Fruit fly (Drosophila melanogaster) whole organism, larva: ENCODE measurements around the gene Usp7.

Source experiments
- noc ChIP-seq: fragments of 200-800 bp; sonication (Bioruptor generic); optimal IDR thresholded peaks from 3 replicates; lab custom pipeline; 2019; ENCODE audit warnings: missing biosample characterization, mild to moderate bottlenecking, missing genetic modification characterization, moderate library complexity

Usp7 gene

DNA sequence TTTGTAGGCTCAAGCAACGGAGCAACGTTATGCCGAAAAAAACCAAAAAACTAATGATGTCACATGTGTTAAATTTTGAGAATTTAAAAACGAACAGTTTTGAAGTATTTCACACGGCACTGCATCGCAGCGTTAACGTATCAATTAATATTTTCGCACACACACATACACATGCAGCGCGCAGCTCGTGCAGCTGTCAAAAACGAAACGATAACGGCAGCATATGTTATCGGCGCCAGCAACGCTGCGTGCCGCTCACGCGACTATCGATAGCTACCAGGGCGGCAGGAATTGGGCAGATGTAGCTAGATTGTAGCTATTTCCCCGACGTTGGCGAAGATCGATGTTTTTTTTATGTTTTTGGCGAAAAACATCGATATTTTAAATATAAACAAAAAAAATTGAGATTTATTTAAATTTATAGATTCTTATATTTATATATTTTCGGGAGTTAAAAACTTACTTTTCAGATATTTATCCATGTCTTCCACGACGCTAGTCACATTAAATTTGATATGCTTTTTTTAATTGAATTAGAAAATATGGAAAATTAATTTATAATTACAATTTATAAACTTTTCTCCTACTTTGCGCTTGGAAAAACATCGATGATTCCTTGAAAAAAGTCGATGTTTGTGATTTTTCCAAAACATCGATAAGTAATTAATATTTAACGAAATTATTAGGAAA lies at the start of gene Usp7:
Usp7 (minus strand) TSS at position 208 of the 690 bp plus-strand sequence.
- no peak for TF ChIP-seq noc (tag; lab: Kevin White, UChicago)

DNA sequence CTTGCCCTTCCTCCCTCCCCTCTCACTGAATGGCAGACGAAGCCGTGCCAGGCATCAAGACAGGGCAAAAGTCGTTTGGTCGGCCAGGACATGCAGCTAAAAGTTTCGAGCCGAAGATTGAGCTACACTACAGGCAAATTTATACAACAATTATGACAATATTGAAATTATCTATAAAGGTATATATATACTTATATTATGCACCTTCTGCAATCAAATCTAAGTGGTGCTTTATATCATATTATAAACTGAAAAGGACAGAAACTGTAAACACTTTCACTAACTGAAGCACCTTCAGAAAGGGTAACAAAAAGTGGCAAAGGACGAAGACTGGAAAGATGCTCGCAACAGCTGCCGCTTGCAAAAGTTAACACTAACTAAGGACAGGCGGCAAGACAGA lies 47.4 kb upstream of the Usp7 start:
- TF ChIP-seq noc (tag; lab: Kevin White, UChicago), result no peak

dm6 chrX:12075569-12075968 lies 46.7 kb upstream of the Usp7 start:
- TF ChIP-seq noc (tag; lab: Kevin White, UChicago), result no peak

DNA sequence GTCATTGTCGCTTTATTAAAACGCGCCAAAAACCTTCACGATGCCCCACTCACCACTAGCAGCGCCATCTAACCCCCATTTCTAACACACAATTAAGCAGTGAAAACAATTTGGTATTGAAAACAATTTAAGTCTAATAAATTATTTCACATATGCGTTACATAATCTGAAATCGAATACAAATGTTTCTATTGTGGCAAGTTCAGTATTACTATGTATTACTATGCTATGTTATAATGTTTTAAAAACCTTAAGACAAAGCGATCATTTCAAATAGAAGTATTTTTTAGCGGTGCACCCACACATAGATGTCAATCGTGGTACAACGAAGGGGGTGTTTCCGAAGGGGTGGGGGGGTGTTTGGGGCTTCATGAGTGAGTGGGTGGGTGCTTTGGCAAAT lies 44.8 kb upstream of the Usp7 start:
- no peak for TF ChIP-seq noc (tag; lab: Kevin White, UChicago)

- TF ChIP-seq noc (tag; lab: Kevin White, UChicago), result no peak
These were observed 43.9 kb upstream of the Usp7 start, which contains the start of gene moon for dm6 chrX:12072718-12073117. moon (minus strand) TSS chrX:12072818.

DNA sequence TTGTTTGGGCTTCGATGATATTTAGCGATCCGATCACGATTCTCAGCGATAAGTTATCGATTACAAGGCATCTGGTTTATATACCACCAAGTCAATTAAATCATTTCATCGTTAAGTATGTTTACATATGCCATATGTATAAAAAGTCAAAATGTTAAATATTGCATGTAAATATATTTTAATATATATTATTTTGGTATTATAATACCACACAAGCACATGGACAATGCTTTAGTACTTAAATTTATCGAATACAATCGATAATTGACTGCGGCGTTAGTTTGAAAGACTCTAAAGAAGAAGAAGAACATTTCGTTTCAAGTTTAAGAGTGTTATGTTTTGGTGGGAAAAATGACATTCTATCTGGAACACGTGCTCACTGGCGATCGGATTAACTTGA lies 41.3 kb upstream of the Usp7 start, which contains the start of gene CG34323:
CG34323 (plus strand) TSS at position 301 of the 400 bp plus-strand sequence.
- TF ChIP-seq noc (tag; lab: Kevin White, UChicago), result no peak

- TF ChIP-seq noc (tag; lab: Kevin White, UChicago), result no peak
These were observed 30.7 kb upstream of the Usp7 start, which contains the start of gene Muc11A for dm6 chrX:12059495-12059894. Muc11A (plus strand) TSS chrX:12059795.

- no peak for TF ChIP-seq noc (tag; lab: Kevin White, UChicago)
These were observed 27.7 kb upstream of the Usp7 start, which contains the start of gene Uch-L5R for dm6 chrX:12056535-12056934. Uch-L5R (minus strand) TSS chrX:12056635.

dm6 chrX:12050292-12050691 lies 21.5 kb upstream of the Usp7 start:
- TF ChIP-seq noc (tag; lab: Kevin White, UChicago), result no peak

dm6 chrX:12043398-12043797 lies 14.6 kb upstream of the Usp7 start, which contains the start of gene Ten-a:
Ten-a (plus strand) TSS chrX:12043698.
- TF ChIP-seq noc (tag; lab: Kevin White, UChicago), result no peak

- TF ChIP-seq noc (tag; lab: Kevin White, UChicago), result no peak
These were observed 6.4 kb upstream of the Usp7 start for dm6 chrX:12035207-12035606.

DNA sequence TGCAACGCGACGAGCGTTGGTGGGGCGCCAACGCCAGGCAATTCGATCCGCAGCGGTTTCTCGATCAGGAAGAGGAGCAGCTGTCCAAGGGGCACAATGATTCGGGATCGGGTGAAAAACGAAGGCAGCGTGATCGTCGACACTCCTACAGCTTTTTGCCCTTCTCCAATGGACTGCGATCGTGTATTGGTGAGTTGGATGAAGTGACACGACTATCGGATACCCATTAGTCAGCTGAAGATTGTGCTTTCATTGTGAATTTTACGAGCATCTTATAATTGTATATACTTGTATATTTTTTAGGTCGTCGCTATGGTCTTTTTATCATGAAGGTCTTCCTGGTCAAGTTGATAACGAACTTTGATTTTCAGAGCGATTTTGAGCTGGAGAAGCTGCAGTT lies 5.9 kb upstream of the Usp7 start:
- no peak for TF ChIP-seq noc (tag; lab: Kevin White, UChicago)

DNA sequence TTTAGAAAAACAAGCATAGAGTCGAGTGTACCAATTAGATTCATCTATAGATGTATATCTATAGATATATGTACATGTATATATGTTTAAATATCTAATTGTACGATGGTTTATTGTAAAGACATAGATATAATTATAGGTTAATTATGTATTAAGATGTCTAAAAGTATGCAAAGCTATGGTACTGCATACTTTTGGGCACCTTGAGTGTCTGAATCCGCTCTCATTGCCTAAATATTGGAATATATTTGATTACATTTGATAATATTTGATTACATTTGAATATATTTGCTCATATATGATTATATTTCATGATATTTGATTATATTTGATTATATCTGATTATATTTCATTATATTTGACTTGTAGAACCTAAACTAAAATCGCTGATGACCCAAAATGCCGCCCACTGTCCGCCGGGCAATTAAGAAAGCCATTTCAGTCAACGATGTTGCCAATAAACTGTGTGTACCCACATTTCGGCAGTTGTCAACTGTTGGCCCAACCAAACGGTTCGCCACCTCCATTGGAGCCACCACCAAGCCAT lies 3.4 kb upstream of the Usp7 start, which contains the start of gene Cyp318a1:
Cyp318a1 (plus strand) TSS at position 497 of the 547 bp plus-strand sequence.
- no peak for TF ChIP-seq noc (tag; lab: Kevin White, UChicago)

DNA sequence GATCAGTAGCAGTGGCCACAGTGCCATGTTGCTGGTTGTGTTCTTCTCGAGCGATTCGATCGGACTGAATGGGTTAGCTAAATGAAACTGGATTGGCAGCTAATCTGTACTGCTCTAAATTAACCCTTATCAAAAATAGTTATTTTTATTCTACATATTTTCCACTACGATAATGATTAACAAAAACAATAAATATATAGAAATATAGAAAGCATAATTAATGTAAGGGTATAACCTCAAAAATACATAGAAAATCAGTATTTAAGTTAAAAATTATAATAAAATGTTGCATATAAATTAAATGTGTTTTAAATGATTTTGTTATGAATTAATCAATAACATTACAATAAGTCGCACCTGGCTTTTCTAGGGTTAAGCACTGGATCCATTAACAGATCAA lies 2.6 kb upstream of the Usp7 start, which contains the start of gene Cyp311a1:
Cyp311a1 (minus strand) TSS at position 66 of the 400 bp plus-strand sequence.
- TF ChIP-seq noc (tag; lab: Kevin White, UChicago), result no peak

- no peak for TF ChIP-seq noc (tag; lab: Kevin White, UChicago)
These were observed 7.1 kb downstream of the Usp7 start for dm6 chrX:12021750-12022149.

- TF ChIP-seq noc (tag; lab: Kevin White, UChicago), result no peak
These were observed 8.0 kb downstream of the Usp7 start, which contains the start of gene Tango4 for dm6 chrX:12020857-12021256. Tango4 (plus strand) TSS chrX:12021068.
